Worm (Caenorhabditis elegans) whole organism, L4 larva: Measurements from ENCODE around the gene F26D11.2.

Source experiments
- Y105C5A.15 ChIP-seq: fragments of 200-800 bp; sonication (Bioruptor generic); IDR thresholded peaks from 2 replicates; pipeline ENCODE4 v1.3.6; 2022; ENCODE audit warnings: missing genetic modification characterization, missing compliant biosample characterization
- aly-2 ChIP-seq: sonication (generic microtip); optimal IDR thresholded peaks from 2 replicates; lab custom pipeline; 2018; ENCODE audit warnings: missing biosample characterization, missing genetic modification characterization
- arid-1 ChIP-seq: fragments of 200-800 bp; sonication (Bioruptor generic); conservative IDR thresholded peaks from 2 replicates; pipeline ENCODE4 v1.3.6; 2022; ENCODE audit warnings: missing genetic modification reagents, missing genetic modification characterization, missing compliant biosample characterization
- dpl-1 ChIP-seq: fragments of 150-350 bp; optimal IDR thresholded peaks from 2 replicates; lab custom pipeline; 2014; ENCODE audit warnings: missing biosample characterization, missing genetic modification reagents, missing genetic modification characterization
- egl-27 ChIP-seq: sonication (generic microtip); optimal IDR thresholded peaks from 3 replicates; lab custom pipeline; 2017; ENCODE audit warnings: missing biosample characterization, missing genetic modification reagents, missing genetic modification characterization
- lir-3 ChIP-seq: sonication (generic microtip); optimal IDR thresholded peaks from 2 replicates; lab custom pipeline; 2016; ENCODE audit warnings: mild to moderate bottlenecking, missing genetic modification characterization, missing compliant biosample characterization
- lsy-2 ChIP-seq, 2 experiments: fragments of 150-350 bp in 1 of 2; sonication (generic microtip) in 1 of 2; optimal IDR thresholded peaks; 2 replicates each; lab custom pipeline; 2014 to 2017; ENCODE audit warnings: missing biosample characterization in 2 of 2, missing genetic modification characterization in 2 of 2
- nhr-25 ChIP-seq: sonication (generic microtip); optimal IDR thresholded peaks from 2 replicates; lab custom pipeline; 2017; ENCODE audit warnings: missing genetic modification characterization, mild to moderate bottlenecking, missing compliant biosample characterization, antibody characterized with exemption, moderate library complexity, borderline replicate concordance; ENCODE audit not compliant: insufficient read depth
- pha-4 ChIP-seq, 2 experiments: fragments of 150-350 bp in 1 of 2; fragments of 200-800 bp in 1 of 2; sonication (Bioruptor generic) in 1 of 2; IDR thresholded peaks in 1 of 2; optimal IDR thresholded peaks in 1 of 2; 2 replicates each; pipeline versions ENCODE4 v1.3.6 to Lab custom; 2014 to 2022; ENCODE audit warnings: missing genetic modification characterization in 2 of 2, missing genetic modification reagents in 2 of 2, missing biosample characterization in 1 of 2, missing compliant biosample characterization in 1 of 2
- set-16 ChIP-seq: fragments of 200-800 bp; sonication (Bioruptor generic); IDR thresholded peaks from 2 replicates; pipeline ENCODE4 v1.3.6; 2022; ENCODE audit warnings: missing genetic modification reagents, missing genetic modification characterization, missing compliant biosample characterization
- snpc-4 ChIP-seq: fragments of 150-350 bp; optimal IDR thresholded peaks from 2 replicates; lab custom pipeline; 2014; ENCODE audit warnings: missing biosample characterization, missing genetic modification characterization
- zip-11 ChIP-seq: fragments of 200-800 bp; sonication (Bioruptor generic); IDR thresholded peaks from 2 replicates; pipeline ENCODE4 v1.3.6; 2022; ENCODE audit warnings: missing genetic modification characterization, missing compliant biosample characterization
- zip-2 ChIP-seq: fragments of 150-350 bp; optimal IDR thresholded peaks from 2 replicates; lab custom pipeline; 2014; ENCODE audit warnings: missing biosample characterization, missing genetic modification characterization

DNA sequence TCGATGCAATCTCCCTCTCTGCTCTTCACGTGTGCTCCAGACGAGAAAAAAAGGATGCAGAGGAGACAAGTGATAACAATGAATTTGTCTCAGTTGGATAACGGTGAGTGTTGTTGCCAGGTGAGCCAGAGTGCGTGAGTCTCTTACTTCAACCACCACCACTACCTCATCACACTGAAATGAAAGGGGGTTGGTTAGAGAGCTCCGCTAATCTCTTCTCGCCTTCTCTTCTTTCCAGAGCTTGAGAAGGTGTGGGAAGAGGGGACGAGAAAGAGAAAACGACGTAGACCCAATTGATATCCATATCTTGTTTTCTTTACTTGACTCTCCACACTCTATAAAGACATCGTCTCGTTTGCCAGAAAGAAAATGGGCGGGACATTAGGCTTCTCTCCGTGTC, 12.3 kb downstream of the F26D11.2 start:
- TF ChIP-seq lsy-2 (tag; optimal IDR thresholded peaks at IDR 0.05; lab: Kevin White, UChicago): no peak
- no peak for TF ChIP-seq dpl-1 (GFP tag; lab: Kevin White, UChicago)
- no peak for TF ChIP-seq pha-4 (GFP tag; IDR thresholded peaks at IDR 0.05; lab: Robert Waterston, UW)
- TF ChIP-seq pha-4 (tag; optimal IDR thresholded peaks at IDR 0.05; lab: Kevin White, UChicago): no peak
- no peak for TF ChIP-seq aly-2 (tag; lab: Kevin White, UChicago)
- no peak for TF ChIP-seq set-16 (GFP tag; lab: Robert Waterston, UW)
- no peak for TF ChIP-seq zip-11 (GFP tag; lab: Robert Waterston, UW)
- no peak for TF ChIP-seq Y105C5A.15
- no peak for TF ChIP-seq arid-1 (GFP tag; lab: Robert Waterston, UW)
- no peak for TF ChIP-seq lir-3 (tag; lab: Kevin White, UChicago)
- no peak for TF ChIP-seq nhr-25 (tag; lab: Kevin White, UChicago)
- no peak for TF ChIP-seq zip-2
- no peak for TF ChIP-seq egl-27 (tag; lab: Kevin White, UChicago)
- TF ChIP-seq snpc-4 (tag; lab: Kevin White, UChicago): no peak
